Fruit fly (Drosophila melanogaster) whole organism, embryonic: ENCODE results near the gene CG1273.
A peak's percentile ranks its signal among the peaks of the same experiment; 100 is the strongest.

Experiments
- CG11560 ChIP-seq: fragments of 200-800 bp; sonication (Bioruptor generic); IDR thresholded peaks from 3 replicates; pipeline ENCODE4 v1.3.6; 2022; ENCODE audit warnings: missing biosample characterization, missing genetic modification characterization
- CG11723 ChIP-seq: fragments of 200-800 bp; sonication (Bioruptor generic); optimal IDR thresholded peaks from 2 replicates; lab custom pipeline; 2017; ENCODE audit warnings: missing biosample characterization, mild to moderate bottlenecking, missing genetic modification characterization
- CG12236 ChIP-seq: fragments of 200-800 bp; sonication (Bioruptor generic); optimal IDR thresholded peaks from 2 replicates; lab custom pipeline; 2016; ENCODE audit warnings: missing biosample characterization, missing genetic modification characterization
- CG14050 ChIP-seq: fragments of 200-800 bp; sonication (Bioruptor generic); IDR thresholded peaks from 3 replicates; pipeline ENCODE4 v1.3.6; 2022; ENCODE audit warnings: missing biosample characterization, missing genetic modification characterization
- CG14710 ChIP-seq: fragments of 200-800 bp; sonication (Bioruptor generic); optimal IDR thresholded peaks from 3 replicates; lab custom pipeline; 2019; ENCODE audit warnings: missing biosample characterization, mild to moderate bottlenecking, missing genetic modification characterization, moderate library complexity
- CG14965 ChIP-seq: fragments of 200-800 bp; sonication (Bioruptor generic); optimal IDR thresholded peaks from 2 replicates; lab custom pipeline; 2016; ENCODE audit warnings: missing biosample characterization, missing genetic modification characterization, borderline replicate concordance
- CG15011 ChIP-seq: fragments of 200-800 bp; sonication (Bioruptor generic); optimal IDR thresholded peaks from 3 replicates; lab custom pipeline; 2018; ENCODE audit warnings: missing biosample characterization, mild to moderate bottlenecking, missing genetic modification characterization
- CG17385 ChIP-seq: fragments of 200-800 bp; sonication (Bioruptor generic); optimal IDR thresholded peaks from 3 replicates; lab custom pipeline; 2018; ENCODE audit warnings: missing biosample characterization, mild to moderate bottlenecking, missing genetic modification characterization
- CG31365 ChIP-seq: fragments of 200-800 bp; sonication (Bioruptor generic); optimal IDR thresholded peaks from 2 replicates; lab custom pipeline; 2018; ENCODE audit warnings: missing biosample characterization, mild to moderate bottlenecking, missing genetic modification characterization
- CG31388 ChIP-seq: fragments of 200-800 bp; sonication (Bioruptor generic); optimal IDR thresholded peaks from 2 replicates; lab custom pipeline; 2016; ENCODE audit warnings: missing biosample characterization, missing genetic modification characterization
- CG32767 ChIP-seq: fragments of 200-800 bp; sonication (Bioruptor generic); IDR thresholded peaks from 2 replicates; pipeline ENCODE4 v1.3.6; 2022; ENCODE audit warnings: missing biosample characterization, missing genetic modification characterization
- CG3407 ChIP-seq: fragments of 200-800 bp; sonication (Bioruptor generic); optimal IDR thresholded peaks from 2 replicates; lab custom pipeline; 2018; ENCODE audit warnings: missing biosample characterization, mild to moderate bottlenecking, missing genetic modification characterization
- CG7786 ChIP-seq: fragments of 200-800 bp; sonication (Bioruptor generic); optimal IDR thresholded peaks from 2 replicates; lab custom pipeline; 2016; ENCODE audit warnings: missing biosample characterization, missing genetic modification characterization
- CG9215 ChIP-seq: fragments of 200-800 bp; sonication (Bioruptor generic); IDR thresholded peaks from 2 replicates; pipeline ENCODE4 v1.3.6; 2022; ENCODE audit warnings: missing biosample characterization, missing genetic modification characterization
- CTCF ChIP-seq: fragments of 200-800 bp; sonication (Bioruptor generic); optimal IDR thresholded peaks from 2 replicates; lab custom pipeline; 2017; ENCODE audit warnings: missing biosample characterization, mild to moderate bottlenecking, missing genetic modification characterization, moderate library complexity
- CkIIα-i1 ChIP-seq: fragments of 200-800 bp; sonication (Bioruptor generic); IDR thresholded peaks from 2 replicates; pipeline ENCODE4 v1.3.6; 2022; ENCODE audit warnings: missing biosample characterization, missing genetic modification characterization
- CrebB ChIP-seq: fragments of 200-800 bp; sonication (Bioruptor generic); optimal IDR thresholded peaks from 3 replicates; lab custom pipeline; 2018; ENCODE audit warnings: missing biosample characterization, mild to moderate bottlenecking, missing genetic modification characterization
- D19B ChIP-seq: fragments of 200-800 bp; sonication (Bioruptor generic); optimal IDR thresholded peaks from 2 replicates; lab custom pipeline; 2017; ENCODE audit warnings: missing biosample characterization, mild to moderate bottlenecking, missing genetic modification characterization
- HLHmδ ChIP-seq: fragments of 200-800 bp; sonication (Bioruptor generic); optimal IDR thresholded peaks from 2 replicates; lab custom pipeline; 2018; ENCODE audit warnings: missing biosample characterization, mild to moderate bottlenecking, missing genetic modification characterization, moderate library complexity
- Hmr ChIP-seq: fragments of 200-800 bp; sonication (Bioruptor generic); optimal IDR thresholded peaks from 3 replicates; lab custom pipeline; 2017; ENCODE audit warnings: mild to moderate bottlenecking, missing biosample characterization, missing genetic modification reagents, missing genetic modification characterization
- Hmx ChIP-seq: fragments of 200-800 bp; sonication (Bioruptor generic); optimal IDR thresholded peaks from 2 replicates; lab custom pipeline; 2016; ENCODE audit warnings: missing biosample characterization, missing genetic modification characterization
- Ptx1 ChIP-seq: fragments of 200-800 bp; sonication (Bioruptor generic); IDR thresholded peaks from 2 replicates; pipeline ENCODE4 v1.3.6; 2022; ENCODE audit warnings: missing biosample characterization, missing genetic modification characterization
- ara ChIP-seq: fragments of 200-800 bp; sonication (Bioruptor generic); IDR thresholded peaks from 2 replicates; pipeline ENCODE4 v1.3.6; 2022; ENCODE audit warnings: missing biosample characterization, missing genetic modification characterization
- bowl ChIP-seq: fragments of 200-800 bp; sonication (Bioruptor generic); IDR thresholded peaks from 2 replicates; pipeline ENCODE4 v1.3.6; 2022; ENCODE audit warnings: missing biosample characterization, missing genetic modification characterization
- chinmo ChIP-seq: fragments of 200-800 bp; sonication (Bioruptor generic); IDR thresholded peaks from 4 replicates; pipeline ENCODE4 v1.3.6; 2022; ENCODE audit warnings: missing biosample characterization, missing genetic modification characterization; ENCODE audit not compliant: partially characterized antibody
- ci ChIP-seq: fragments of 200-800 bp; sonication (Bioruptor generic); IDR thresholded peaks from 3 replicates; pipeline ENCODE4 v1.3.6; 2022; ENCODE audit warnings: missing biosample characterization, missing genetic modification characterization
- da ChIP-seq: fragments of 200-800 bp; sonication (Bioruptor generic); optimal IDR thresholded peaks from 2 replicates; lab custom pipeline; 2016; ENCODE audit warnings: missing biosample characterization, missing genetic modification characterization
- dm ChIP-seq: fragments of 200-800 bp; sonication (Bioruptor generic); optimal IDR thresholded peaks from 3 replicates; lab custom pipeline; 2016; ENCODE audit warnings: missing biosample characterization, missing genetic modification characterization
- ewg ChIP-seq: fragments of 200-800 bp; sonication (Bioruptor generic); optimal IDR thresholded peaks from 3 replicates; lab custom pipeline; 2017; ENCODE audit warnings: mild to moderate bottlenecking, missing biosample characterization, missing genetic modification reagents, missing genetic modification characterization
- insv ChIP-seq, 2 experiments: fragments of 200-800 bp; sonication (Bioruptor generic); optimal IDR thresholded peaks; 3 replicates each; lab custom pipeline; 2016 to 2018; ENCODE audit warnings: missing biosample characterization in 2 of 2, missing genetic modification characterization in 2 of 2
- klu ChIP-seq: fragments of 200-800 bp; sonication (Bioruptor generic); IDR thresholded peaks from 2 replicates; pipeline ENCODE4 v1.3.6; 2022; ENCODE audit warnings: missing biosample characterization, missing genetic modification characterization
- mld ChIP-seq: fragments of 200-800 bp; sonication (Bioruptor generic); IDR thresholded peaks from 3 replicates; pipeline ENCODE4 v1.3.6; 2022; ENCODE audit warnings: missing biosample characterization, missing genetic modification characterization; ENCODE audit not compliant: partially characterized antibody
- nmo ChIP-seq: fragments of 200-800 bp; sonication (Bioruptor generic); optimal IDR thresholded peaks from 2 replicates; lab custom pipeline; 2018; ENCODE audit warnings: missing biosample characterization, mild to moderate bottlenecking, missing genetic modification characterization, moderate library complexity
- odd ChIP-seq: fragments of 200-800 bp; sonication (Bioruptor generic); optimal IDR thresholded peaks from 2 replicates; lab custom pipeline; 2017; ENCODE audit warnings: missing biosample characterization, mild to moderate bottlenecking, missing genetic modification characterization
- org-1 ChIP-seq: fragments of 200-800 bp; sonication (Bioruptor generic); optimal IDR thresholded peaks from 2 replicates; lab custom pipeline; 2017; ENCODE audit warnings: missing biosample characterization, missing genetic modification characterization
- otp ChIP-seq: fragments of 200-800 bp; sonication (Bioruptor generic); IDR thresholded peaks from 3 replicates; pipeline ENCODE4, ENCODE4 v1.3.6; 2022; ENCODE audit warnings: missing biosample characterization, missing genetic modification characterization
- peb ChIP-seq: fragments of 200-800 bp; sonication (Bioruptor generic); IDR thresholded peaks from 2 replicates; pipeline ENCODE4 v1.3.6; 2022; ENCODE audit warnings: missing biosample characterization, missing genetic modification characterization
- row ChIP-seq: fragments of 200-800 bp; sonication (Bioruptor generic); IDR thresholded peaks from 3 replicates; pipeline ENCODE4 v1.3.6; 2022; ENCODE audit warnings: missing biosample characterization, missing genetic modification characterization
- scrt ChIP-seq: fragments of 200-800 bp; sonication (Bioruptor generic); optimal IDR thresholded peaks from 2 replicates; lab custom pipeline; 2018; ENCODE audit warnings: missing biosample characterization, mild to moderate bottlenecking, missing genetic modification characterization, moderate library complexity
- sima ChIP-seq: fragments of 200-800 bp; sonication (Bioruptor generic); optimal IDR thresholded peaks from 2 replicates; lab custom pipeline; 2016; ENCODE audit warnings: missing biosample characterization, missing genetic modification characterization
- slp2 ChIP-seq: fragments of 200-800 bp; sonication (Bioruptor generic); optimal IDR thresholded peaks from 2 replicates; lab custom pipeline; 2016; ENCODE audit warnings: missing biosample characterization, missing genetic modification characterization
- so ChIP-seq: fragments of 200-800 bp; sonication (Bioruptor generic); IDR thresholded peaks from 3 replicates; pipeline ENCODE4 v1.3.6; 2022; ENCODE audit warnings: missing biosample characterization, missing genetic modification characterization
- sr ChIP-seq: fragments of 200-800 bp; sonication (Bioruptor generic); IDR thresholded peaks from 3 replicates; pipeline ENCODE4 v1.3.6; 2022; ENCODE audit warnings: missing biosample characterization, missing genetic modification characterization
- tll ChIP-seq, 2 experiments: fragments of 200-800 bp in 1 of 2; fragments of >200 bp in 1 of 2; sonication (Bioruptor generic) in 1 of 2; optimal IDR thresholded peaks; 2 replicates each; lab custom pipeline; 2017 to 2019; ENCODE audit warnings: missing biosample characterization in 2 of 2, missing genetic modification characterization in 2 of 2, mild to moderate bottlenecking in 1 of 2, moderate library complexity in 1 of 2
- unc-4 ChIP-seq: fragments of 200-800 bp; sonication (Bioruptor generic); IDR thresholded peaks from 2 replicates; pipeline ENCODE4 v1.3.6; 2022; ENCODE audit warnings: missing biosample characterization, missing genetic modification characterization; ENCODE audit not compliant: partially characterized antibody
- usp ChIP-seq: fragments of >200 bp; optimal IDR thresholded peaks from 2 replicates; lab custom pipeline; 2017; ENCODE audit warnings: missing biosample characterization, missing genetic modification characterization
- vfl ChIP-seq: fragments of 200-800 bp; sonication (Bioruptor generic); optimal IDR thresholded peaks from 2 replicates; lab custom pipeline; 2016; ENCODE audit warnings: missing biosample characterization, missing genetic modification characterization
- vvl ChIP-seq: fragments of 200-800 bp; sonication (Bioruptor generic); IDR thresholded peaks from 2 replicates; pipeline ENCODE4 v1.3.6; 2022; ENCODE audit warnings: missing biosample characterization, missing genetic modification characterization
- wek ChIP-seq: fragments of 200-800 bp; sonication (Bioruptor generic); optimal IDR thresholded peaks from 3 replicates; lab custom pipeline; 2018; ENCODE audit warnings: missing biosample characterization, mild to moderate bottlenecking, missing genetic modification characterization, moderate library complexity

CG1273 gene

DNA sequence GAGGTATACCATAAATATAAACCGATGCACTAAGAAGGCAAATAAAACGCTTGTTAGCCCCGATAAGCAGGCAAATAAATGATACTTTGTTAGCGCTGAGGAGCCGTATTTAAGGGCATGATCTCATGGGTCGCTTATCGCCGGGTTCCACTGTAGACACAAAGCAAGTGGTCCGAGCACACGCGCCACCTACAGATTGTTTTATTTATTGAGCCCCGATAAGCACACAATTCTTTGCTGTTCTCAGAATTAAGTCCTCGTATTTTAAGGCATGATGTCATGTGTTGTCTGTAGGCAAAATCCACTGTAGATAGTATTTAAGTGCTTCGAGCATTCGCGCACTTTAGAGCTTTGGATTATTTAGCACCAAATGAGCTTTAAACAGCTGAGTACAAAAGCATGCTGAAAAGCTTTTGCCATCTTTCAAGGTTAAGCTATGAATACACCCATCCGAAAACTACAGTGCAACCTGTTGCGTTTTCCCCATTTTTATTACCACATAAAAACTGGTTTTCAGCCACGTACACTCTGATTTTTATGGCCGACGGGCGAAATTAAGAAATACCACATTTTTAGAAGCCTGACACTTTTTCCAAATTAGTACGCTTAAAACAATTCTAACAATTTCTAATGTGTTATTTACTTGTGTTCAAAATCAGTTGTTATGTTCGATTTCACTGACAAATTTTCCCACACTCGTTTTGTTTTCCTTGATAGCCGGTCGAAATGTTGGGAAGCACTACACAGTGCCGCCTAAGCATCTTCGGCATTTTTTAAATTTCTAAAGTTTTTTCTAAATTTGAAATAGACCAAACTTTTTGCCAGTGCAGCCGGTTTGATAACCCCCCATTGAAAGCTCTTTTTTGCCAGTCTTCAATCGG, 23.8 kb upstream of the CG1273 start, which contains the start of gene Sqor (continued):
- TF ChIP-seq insv (GFP tag; optimal IDR thresholded peaks at IDR 0.05; lab: Kevin White, UChicago) (peak in 1 of 2 experiments; percentile 21), CG31365 (tag; lab: Kevin White, UChicago) (peak; percentile 41), CG7786 (peak; percentile 89), otp (GFP tag; lab: Robert Waterston, UW) (peak; percentile 67), ara (GFP tag; lab: Robert Waterston, UW) (peak; percentile 67), CG17385 (GFP tag; lab: Kevin White, UChicago) (peak; percentile 83), CkIIα-i1 (no peak; the same call in 1 of the 2 replicates), CG11560 (tag; lab: Robert Waterston, UW) (0 out of 3 replicates have a peak, but pooled peaks have one; percentile 53), D19B (peak; percentile 82), HLHmδ (GFP tag; lab: Kevin White, UChicago) (no peak), peb (GFP tag; lab: Robert Waterston, UW) (no peak; the same call in none of the 2 replicates), row (GFP tag; lab: Robert Waterston, UW) (peak; percentile 95), bowl (GFP tag; lab: Robert Waterston, UW) (peak; percentile 61), org-1 (GFP tag; lab: Kevin White, UChicago) (peak; percentile 85), CG15011 (peak; percentile 85), unc-4 (0 out of 2 replicates have a peak, but pooled peaks have one; percentile 19), chinmo (GFP tag; lab: Robert Waterston, UW) (peak; percentile 61; the same call in 2 of the 4 replicates), CG9215 (GFP tag; lab: Robert Waterston, UW) (peak; percentile 65), tll (GFP tag; optimal IDR thresholded peaks at IDR 0.05; lab: Kevin White, UChicago) (no peak), ewg (GFP tag; lab: Kevin White, UChicago) (peak; percentile 55), CG14050 (GFP tag; lab: Robert Waterston, UW) (peak; percentile 80), Ptx1 (GFP tag; lab: Robert Waterston, UW) (peak; percentile 75), CrebB (tag; lab: Kevin White, UChicago) (peak; percentile 73), CG31388 (GFP tag; lab: Kevin White, UChicago) (peak; percentile 10), CG11723 (peak; percentile 82), slp2 (GFP tag; lab: Kevin White, UChicago) (peak; percentile 86), CG3407 (GFP tag; lab: Kevin White, UChicago) (peak; percentile 53), klu (GFP tag; lab: Robert Waterston, UW) (peak; percentile 51), sima (GFP tag; lab: Kevin White, UChicago) (peak; percentile 53), Hmx (peak; percentile 77), scrt (GFP tag; lab: Kevin White, UChicago) (peak; percentile 91), ci (GFP tag; lab: Robert Waterston, UW) (peak; percentile 80), odd (GFP tag; lab: Kevin White, UChicago) (no peak), sr (GFP tag; lab: Robert Waterston, UW) (peak; percentile 61; the same call in 2 of the 3 replicates), vvl (GFP tag; lab: Robert Waterston, UW) (peak; percentile 81), CG14965 (GFP tag; lab: Kevin White, UChicago) (peak; percentile 41), CG14710 (peak; percentile 21), wek (peak; percentile 58), vfl (GFP tag; lab: Kevin White, UChicago) (peak; percentile 83), usp (no peak), CG32767 (GFP tag; lab: Robert Waterston, UW) (peak; percentile 76), Hmr (GFP tag; lab: Kevin White, UChicago) (peak; percentile 89), CTCF (GFP tag; lab: Kevin White, UChicago) (peak; percentile 89), CG12236 (GFP tag; lab: Kevin White, UChicago) (peak; percentile 27), mld (GFP tag; lab: Robert Waterston, UW) (no peak), da (GFP tag; lab: Kevin White, UChicago) (peak; percentile 66), so (GFP tag; lab: Robert Waterston, UW) (peak; percentile 85), dm (GFP tag; lab: Kevin White, UChicago) (peak; percentile 74), nmo (GFP tag; lab: Kevin White, UChicago) (peak; percentile 86)
